Worm (Caenorhabditis elegans) whole organism, L4 larva: ENCODE results near the gene kcc-3.

Experiments used
- ceh-28 ChIP-seq: fragments of 150-350 bp; optimal IDR thresholded peaks from 2 replicates; lab custom pipeline; 2014; ENCODE audit warnings: missing biosample characterization, missing genetic modification reagents, missing genetic modification characterization
- dve-1 ChIP-seq: sonication (generic microtip); optimal IDR thresholded peaks from 2 replicates; lab custom pipeline; 2017; ENCODE audit warnings: antibody characterized with exemption, mild to moderate bottlenecking, missing genetic modification characterization, missing compliant biosample characterization; ENCODE audit not compliant: insufficient read depth
- fkh-10 ChIP-seq: fragments of 150-350 bp; optimal IDR thresholded peaks from 2 replicates; lab custom pipeline; 2014; ENCODE audit warnings: missing biosample characterization, missing genetic modification reagents, missing genetic modification characterization
- fos-1 ChIP-seq: fragments of 150-350 bp; optimal IDR thresholded peaks from 2 replicates; lab custom pipeline; 2014; ENCODE audit warnings: missing biosample characterization, missing genetic modification characterization
- hmg-1.1 ChIP-seq: fragments of 200-800 bp; sonication (Bioruptor generic); IDR thresholded peaks from 2 replicates; pipeline ENCODE4 v1.3.6; 2022; ENCODE audit warnings: missing genetic modification reagents, missing genetic modification characterization, missing compliant biosample characterization
- jun-1 ChIP-seq: fragments of 150-350 bp; optimal IDR thresholded peaks from 2 replicates; lab custom pipeline; 2014; ENCODE audit warnings: missing biosample characterization, missing genetic modification reagents, missing genetic modification characterization
- lim-7 ChIP-seq: fragments of 200-800 bp; sonication (Bioruptor generic); IDR thresholded peaks from 2 replicates; pipeline ENCODE4 v1.3.6; 2022; ENCODE audit warnings: missing genetic modification characterization, missing compliant biosample characterization
- nhr-25 ChIP-seq: sonication (generic microtip); optimal IDR thresholded peaks from 2 replicates; lab custom pipeline; 2017; ENCODE audit warnings: missing genetic modification characterization, mild to moderate bottlenecking, missing compliant biosample characterization, antibody characterized with exemption, moderate library complexity, borderline replicate concordance; ENCODE audit not compliant: insufficient read depth
- nhr-76 ChIP-seq: fragments of 150-350 bp; optimal IDR thresholded peaks from 2 replicates; lab custom pipeline; 2014; ENCODE audit warnings: missing biosample characterization, missing genetic modification characterization
- nhr-77 ChIP-seq: fragments of 150-350 bp; optimal IDR thresholded peaks from 2 replicates; lab custom pipeline; 2014; ENCODE audit warnings: missing biosample characterization, missing genetic modification characterization
- zip-2 ChIP-seq: fragments of 150-350 bp; optimal IDR thresholded peaks from 2 replicates; lab custom pipeline; 2014; ENCODE audit warnings: missing biosample characterization, missing genetic modification characterization

ce11 chrII:7390335-7390734 lies 43.7 kb downstream of the kcc-3 start:
- TF ChIP-seq jun-1 (tag; lab: Kevin White, UChicago), result no peak
- no peak for TF ChIP-seq ceh-28 (tag; lab: Kevin White, UChicago)
- no peak for TF ChIP-seq zip-2 (tag; lab: Kevin White, UChicago)
- TF ChIP-seq fos-1, result no peak
- no peak for TF ChIP-seq lim-7 (GFP tag; lab: Robert Waterston, UW)
- no peak for TF ChIP-seq hmg-1.1 (GFP tag; lab: Robert Waterston, UW)
- no peak for TF ChIP-seq nhr-25 (tag; lab: Kevin White, UChicago)
- no peak for TF ChIP-seq nhr-76 (tag; lab: Kevin White, UChicago)
- no peak for TF ChIP-seq fkh-10 (GFP tag; lab: Kevin White, UChicago)
- TF ChIP-seq nhr-77 (tag; lab: Kevin White, UChicago), result no peak
- TF ChIP-seq dve-1 (tag; lab: Kevin White, UChicago), result no peak
